Worm (Caenorhabditis elegans) whole organism, L1 larva: ENCODE data around the gene T26C12.2.

Experiments used
- blmp-1 ChIP-seq: fragments of 150-350 bp; optimal IDR thresholded peaks from 2 replicates; lab custom pipeline; 2014; ENCODE audit warnings: missing biosample characterization, missing genetic modification characterization
- ces-1 ChIP-seq: fragments of 150-350 bp; optimal IDR thresholded peaks from 2 replicates; lab custom pipeline; 2014; ENCODE audit warnings: missing biosample characterization, missing genetic modification reagents, missing genetic modification characterization
- fkh-4 ChIP-seq: sonication (generic microtip); optimal IDR thresholded peaks from 2 replicates; lab custom pipeline; 2016; ENCODE audit warnings: missing compliant biosample characterization, missing genetic modification characterization, borderline replicate concordance
- jun-1 ChIP-seq: fragments of 150-350 bp; optimal IDR thresholded peaks from 2 replicates; lab custom pipeline; 2014; ENCODE audit warnings: missing biosample characterization, missing genetic modification reagents, missing genetic modification characterization
- nhr-11 ChIP-seq: fragments of 150-350 bp; optimal IDR thresholded peaks from 2 replicates; lab custom pipeline; 2014; ENCODE audit warnings: missing biosample characterization, missing genetic modification characterization
- snpc-4 ChIP-seq: fragments of 150-350 bp; optimal IDR thresholded peaks from 2 replicates; lab custom pipeline; 2014; ENCODE audit warnings: missing biosample characterization, missing genetic modification characterization
- unc-62 ChIP-seq: fragments of 150-350 bp; optimal IDR thresholded peaks from 2 replicates; lab custom pipeline; 2014; ENCODE audit warnings: missing biosample characterization, missing genetic modification reagents, missing genetic modification characterization

DNA sequence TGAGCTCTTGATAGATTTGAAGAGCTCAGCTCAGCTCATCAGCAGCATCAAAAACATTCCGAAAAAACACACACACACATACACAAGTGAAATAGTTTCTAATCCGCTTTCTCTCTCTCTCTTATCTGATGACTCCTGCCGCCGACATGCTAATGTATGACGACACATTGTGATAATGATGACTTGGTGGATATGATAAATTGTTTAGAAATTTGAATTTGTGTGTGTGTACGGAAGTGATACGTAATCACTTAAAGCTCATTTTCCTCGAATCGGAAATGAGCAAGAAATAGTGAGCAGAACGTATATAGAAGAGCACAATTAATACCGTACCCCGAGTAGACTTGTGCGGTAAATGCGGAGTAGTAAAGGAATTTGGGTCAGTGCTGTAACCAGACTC lies 18.7 kb downstream of the T26C12.2 start:
- no peak for TF ChIP-seq ces-1
- peak; percentile 33 for TF ChIP-seq fkh-4 (tag; lab: Kevin White, UChicago)
- no peak for TF ChIP-seq jun-1 (tag; lab: Kevin White, UChicago)
- no peak for TF ChIP-seq blmp-1 (tag; lab: Kevin White, UChicago)
- TF ChIP-seq nhr-11 (tag; lab: Kevin White, UChicago): no peak
- no peak for TF ChIP-seq snpc-4 (tag; lab: Kevin White, UChicago)
- no peak for TF ChIP-seq unc-62
